Worm (Caenorhabditis elegans) whole organism, L1 larva: ENCODE measurements around the gene cyp-42A1.

Experiments
- C16A3.4 ChIP-seq: fragments of 150-350 bp; optimal IDR thresholded peaks from 2 replicates; lab custom pipeline; 2014; ENCODE audit warnings: missing biosample characterization, missing genetic modification characterization
- aly-2 ChIP-seq: fragments of 150-350 bp; optimal IDR thresholded peaks from 2 replicates; lab custom pipeline; 2014; ENCODE audit warnings: missing biosample characterization, missing genetic modification characterization
- blmp-1 ChIP-seq: fragments of 150-350 bp; optimal IDR thresholded peaks from 2 replicates; lab custom pipeline; 2014; ENCODE audit warnings: missing biosample characterization, missing genetic modification characterization
- ceh-63 ChIP-seq: fragments of 200-800 bp; sonication (Bioruptor generic); optimal IDR thresholded peaks from 2 replicates; lab custom pipeline; 2018; ENCODE audit warnings: mild to moderate bottlenecking, missing genetic modification characterization, missing compliant biosample characterization
- ceh-82 ChIP-seq, 3 experiments: fragments of 150-350 bp in 1 of 3; sonication (generic microtip) in 2 of 3; optimal IDR thresholded peaks; 2 replicates each; lab custom pipeline; 2014 to 2017; ENCODE audit warnings: missing biosample characterization in 3 of 3, missing genetic modification characterization in 3 of 3
- ceh-88 ChIP-seq: fragments of 200-800 bp; sonication (Bioruptor generic); IDR thresholded peaks from 2 replicates; pipeline ENCODE4 v1.3.6; 2022; ENCODE audit warnings: missing genetic modification characterization, missing compliant biosample characterization
- ceh-90 ChIP-seq: sonication (generic microtip); optimal IDR thresholded peaks from 2 replicates; lab custom pipeline; 2016; ENCODE audit warnings: missing genetic modification characterization, missing compliant biosample characterization
- ces-1 ChIP-seq: fragments of 150-350 bp; optimal IDR thresholded peaks from 2 replicates; lab custom pipeline; 2014; ENCODE audit warnings: missing biosample characterization, missing genetic modification reagents, missing genetic modification characterization
- efl-1 ChIP-seq, 4 experiments: fragments of 150-350 bp; optimal IDR thresholded peaks in 3 of 4; peaks in 1 of 4; 1 replicate in 1 of 4; 2 replicates in 3 of 4; lab custom pipeline; 2014; ENCODE audit warnings: missing biosample characterization in 2 of 4, missing genetic modification characterization in 2 of 4, missing genetic modification reagents in 2 of 4
- efl-3 ChIP-seq: fragments of 200-800 bp; sonication (Bioruptor generic); optimal IDR thresholded peaks from 2 replicates; lab custom pipeline; 2018; ENCODE audit warnings: mild to moderate bottlenecking, missing genetic modification characterization, missing compliant biosample characterization
- egl-13 ChIP-seq: sonication (generic microtip); optimal IDR thresholded peaks from 2 replicates; lab custom pipeline; 2016; ENCODE audit warnings: missing genotype, missing genetic modification reagents, missing genetic modification characterization, missing compliant biosample characterization
- egl-27 ChIP-seq, 2 experiments: fragments of 150-350 bp in 1 of 2; sonication (generic microtip); optimal IDR thresholded peaks; 3 replicates each; lab custom pipeline; 2017 to 2018; ENCODE audit warnings: missing biosample characterization in 2 of 2, missing genetic modification characterization in 2 of 2, missing genetic modification reagents in 2 of 2
- elt-2 ChIP-seq: sonication (generic microtip); optimal IDR thresholded peaks from 2 replicates; lab custom pipeline; 2016; ENCODE audit warnings: missing genetic modification characterization, mild to moderate bottlenecking, inconsistent platforms, missing compliant biosample characterization, missing genetic modification reagents
- fkh-10 ChIP-seq: sonication (generic microtip); optimal IDR thresholded peaks from 2 replicates; lab custom pipeline; 2017; ENCODE audit warnings: missing biosample characterization, missing genetic modification reagents, missing genetic modification characterization
- fkh-4 ChIP-seq: sonication (generic microtip); optimal IDR thresholded peaks from 2 replicates; lab custom pipeline; 2016; ENCODE audit warnings: missing compliant biosample characterization, missing genetic modification characterization, borderline replicate concordance
- fos-1 ChIP-seq: fragments of 150-350 bp; optimal IDR thresholded peaks from 2 replicates; lab custom pipeline; 2014; ENCODE audit warnings: missing biosample characterization, missing genetic modification characterization
- grh-1 ChIP-seq: fragments of 200-800 bp; sonication (Bioruptor generic); IDR thresholded peaks from 2 replicates; pipeline ENCODE4 v1.3.6; 2022; ENCODE audit warnings: missing genetic modification reagents, missing genetic modification characterization, missing compliant biosample characterization
- hlh-17 ChIP-seq: fragments of 200-800 bp; sonication (Bioruptor generic); optimal IDR thresholded peaks from 2 replicates; lab custom pipeline; 2018; ENCODE audit warnings: missing genetic modification characterization, mild to moderate bottlenecking, missing compliant biosample characterization, moderate library complexity, borderline replicate concordance
- hpl-2 ChIP-seq: fragments of 150-350 bp; optimal IDR thresholded peaks from 2 replicates; lab custom pipeline; 2014; ENCODE audit warnings: missing biosample characterization, missing genetic modification reagents, missing genetic modification characterization
- jun-1 ChIP-seq: fragments of 150-350 bp; optimal IDR thresholded peaks from 2 replicates; lab custom pipeline; 2014; ENCODE audit warnings: missing biosample characterization, missing genetic modification reagents, missing genetic modification characterization
- lin-13 ChIP-seq: fragments of 150-350 bp; optimal IDR thresholded peaks from 2 replicates; lab custom pipeline; 2014; ENCODE audit warnings: missing biosample characterization, missing genetic modification reagents, missing genetic modification characterization
- lin-14 ChIP-seq: fragments of 200-800 bp; sonication (Bioruptor generic); optimal IDR thresholded peaks from 2 replicates; lab custom pipeline; 2018; ENCODE audit warnings: mild to moderate bottlenecking, missing genetic modification characterization, moderate library complexity, missing compliant biosample characterization
- lin-15B ChIP-seq: fragments of 150-350 bp; sonication (generic microtip); optimal IDR thresholded peaks from 3 replicates; lab custom pipeline; 2014; ENCODE audit warnings: missing biosample characterization, missing genetic modification characterization
- lin-35 ChIP-seq, 2 experiments: fragments of 150-350 bp; optimal IDR thresholded peaks; 2 replicates each; lab custom pipeline; 2014; ENCODE audit warnings: missing biosample characterization in 2 of 2, missing genetic modification characterization in 2 of 2, missing genetic modification reagents in 2 of 2
- mab-9 ChIP-seq: fragments of 200-800 bp; sonication (Bioruptor generic); IDR thresholded peaks from 2 replicates; pipeline ENCODE4 v1.3.6; 2022; ENCODE audit warnings: missing genetic modification reagents, missing genetic modification characterization, missing compliant biosample characterization
- mdl-1 ChIP-seq, 2 experiments: fragments of 150-350 bp; optimal IDR thresholded peaks; 2 replicates each; lab custom pipeline; 2014 to 2017; ENCODE audit warnings: missing biosample characterization in 2 of 2, missing genetic modification characterization in 2 of 2, inconsistent platforms in 1 of 2
- mef-2 ChIP-seq: fragments of 150-350 bp; optimal IDR thresholded peaks from 2 replicates; lab custom pipeline; 2014; ENCODE audit warnings: missing biosample characterization, missing genetic modification characterization
- mep-1 ChIP-seq: fragments of 150-350 bp; optimal IDR thresholded peaks from 2 replicates; lab custom pipeline; 2014; ENCODE audit warnings: missing biosample characterization, missing genetic modification characterization
- nhr-11 ChIP-seq: fragments of 150-350 bp; optimal IDR thresholded peaks from 2 replicates; lab custom pipeline; 2014; ENCODE audit warnings: missing biosample characterization, missing genetic modification characterization
- nhr-12 ChIP-seq: sonication (generic microtip); optimal IDR thresholded peaks from 2 replicates; lab custom pipeline; 2017; ENCODE audit warnings: missing biosample characterization, missing genetic modification characterization
- nhr-28 ChIP-seq: fragments of 150-350 bp; optimal IDR thresholded peaks from 2 replicates; lab custom pipeline; 2014; ENCODE audit warnings: missing biosample characterization, missing genetic modification characterization
- nhr-76 ChIP-seq: sonication (generic microtip); optimal IDR thresholded peaks from 2 replicates; lab custom pipeline; 2017; ENCODE audit warnings: missing biosample characterization, missing genetic modification characterization
- nhr-77 ChIP-seq: fragments of 150-350 bp; optimal IDR thresholded peaks from 2 replicates; lab custom pipeline; 2014; ENCODE audit warnings: missing biosample characterization, missing genetic modification characterization
- nhr-85 ChIP-seq: sonication (generic microtip); peaks from one replicate; lab custom pipeline; 2016; ENCODE audit warnings: missing genetic modification characterization, inconsistent platforms, missing compliant biosample characterization
- nhr-90 ChIP-seq: sonication (generic microtip); optimal IDR thresholded peaks from 2 replicates; lab custom pipeline; 2016; ENCODE audit warnings: mild to moderate bottlenecking, missing genetic modification characterization, missing compliant biosample characterization; ENCODE audit not compliant: poor library complexity
- pag-3 ChIP-seq: sonication (generic microtip); optimal IDR thresholded peaks from 2 replicates; lab custom pipeline; 2017; ENCODE audit warnings: missing genetic modification characterization, mild to moderate bottlenecking, missing compliant biosample characterization, antibody characterized with exemption, borderline replicate concordance; ENCODE audit not compliant: insufficient read depth
- pqm-1 ChIP-seq: sonication (generic microtip); optimal IDR thresholded peaks from 3 replicates; lab custom pipeline; 2017; ENCODE audit warnings: missing biosample characterization, missing genetic modification characterization
- rnt-1 ChIP-seq: sonication (generic microtip); optimal IDR thresholded peaks from 2 replicates; lab custom pipeline; 2016; ENCODE audit warnings: mild to moderate bottlenecking, missing genetic modification characterization, moderate library complexity, missing compliant biosample characterization
- skn-1 ChIP-seq: fragments of 150-350 bp; optimal IDR thresholded peaks from 2 replicates; lab custom pipeline; 2014; ENCODE audit warnings: missing biosample characterization, missing genetic modification characterization
- snpc-4 ChIP-seq: fragments of 150-350 bp; optimal IDR thresholded peaks from 2 replicates; lab custom pipeline; 2014; ENCODE audit warnings: missing biosample characterization, missing genetic modification characterization
- snu-23 ChIP-seq: sonication (generic microtip); optimal IDR thresholded peaks from 2 replicates; lab custom pipeline; 2016; ENCODE audit warnings: missing genetic modification characterization, missing compliant biosample characterization
- sox-4 ChIP-seq: sonication (generic microtip); optimal IDR thresholded peaks from 2 replicates; lab custom pipeline; 2016; ENCODE audit warnings: missing genetic modification characterization, missing compliant biosample characterization
- sup-37 ChIP-seq: fragments of 200-800 bp; sonication (Bioruptor generic); optimal IDR thresholded peaks from 2 replicates; lab custom pipeline; 2018; ENCODE audit warnings: mild to moderate bottlenecking, missing genetic modification characterization, missing compliant biosample characterization
- tlp-1 ChIP-seq: fragments of 150-350 bp; optimal IDR thresholded peaks from 2 replicates; lab custom pipeline; 2014; ENCODE audit warnings: missing biosample characterization, missing genetic modification characterization
- unc-30 ChIP-seq: sonication (generic microtip); optimal IDR thresholded peaks from 2 replicates; lab custom pipeline; 2017; ENCODE audit warnings: missing biosample characterization, missing genetic modification characterization
- unc-62 ChIP-seq: fragments of 150-350 bp; optimal IDR thresholded peaks from 2 replicates; lab custom pipeline; 2014; ENCODE audit warnings: missing biosample characterization, missing genetic modification reagents, missing genetic modification characterization
- unc-86 ChIP-seq: sonication (generic microtip); optimal IDR thresholded peaks from 2 replicates; lab custom pipeline; 2016; ENCODE audit warnings: missing genetic modification characterization, missing compliant biosample characterization
- zag-1 ChIP-seq: fragments of 150-350 bp; optimal IDR thresholded peaks from 2 replicates; lab custom pipeline; 2014; ENCODE audit warnings: missing biosample characterization, missing genetic modification characterization
- zip-4 ChIP-seq: fragments of 200-800 bp; sonication (Bioruptor generic); optimal IDR thresholded peaks from 2 replicates; lab custom pipeline; 2018; ENCODE audit warnings: mild to moderate bottlenecking, missing genetic modification characterization, moderate library complexity, missing compliant biosample characterization
- ztf-11 ChIP-seq, 2 experiments: sonication (generic microtip); optimal IDR thresholded peaks; 2 replicates each; lab custom pipeline; 2016 to 2017; ENCODE audit warnings: missing genetic modification characterization in 2 of 2, missing biosample characterization in 1 of 2, missing compliant biosample characterization in 1 of 2
- ztf-4 ChIP-seq: fragments of 150-350 bp; optimal IDR thresholded peaks from 2 replicates; lab custom pipeline; 2014; ENCODE audit warnings: missing biosample characterization, missing genetic modification characterization

The cyp-42A1 gene

ce11 chrV:18911736-18912135 lies at the start of gene cyp-42A1:
cyp-42A1 (plus strand) TSS chrV:18912036.
- TF ChIP-seq fkh-4 (tag; lab: Kevin White, UChicago) = no peak
- no peak for TF ChIP-seq ceh-63 (GFP tag; lab: Kevin White, UChicago)

ce11 chrV:18868517-18868916 lies 43.3 kb upstream of the cyp-42A1 start:
- no peak for TF ChIP-seq nhr-90
- TF ChIP-seq jun-1 (tag; lab: Kevin White, UChicago) = no peak
- no peak for TF ChIP-seq fkh-10
- TF ChIP-seq tlp-1 (tag; lab: Kevin White, UChicago) = no peak
- no peak for TF ChIP-seq nhr-12 (tag; lab: Kevin White, UChicago)
- no peak for TF ChIP-seq hpl-2 (GFP tag; lab: Kevin White, UChicago)
- TF ChIP-seq ceh-82 (tag; optimal IDR thresholded peaks at IDR 0.05; lab: Kevin White, UChicago) = peak in 1 of 3 experiments; percentile 2
- TF ChIP-seq pag-3 (tag; lab: Kevin White, UChicago) = no peak
- TF ChIP-seq C16A3.4 = no peak
- no peak for TF ChIP-seq fos-1 (tag; lab: Kevin White, UChicago)
- no peak for TF ChIP-seq snpc-4
- no peak for TF ChIP-seq zag-1 (tag; lab: Kevin White, UChicago)
- no peak for TF ChIP-seq unc-86 (tag; lab: Kevin White, UChicago)
- no peak for TF ChIP-seq nhr-11 (tag; lab: Kevin White, UChicago)
- no peak for TF ChIP-seq nhr-76
- TF ChIP-seq mdl-1 (tag; optimal IDR thresholded peaks at IDR 0.05; lab: Kevin White, UChicago) = peak in 1 of 2 experiments; percentile 41
- TF ChIP-seq egl-27 (tag; optimal IDR thresholded peaks at IDR 0.05; lab: Kevin White, UChicago) = no peak
- TF ChIP-seq aly-2 (tag; lab: Kevin White, UChicago) = no peak
- no peak for TF ChIP-seq grh-1 (GFP tag; lab: Robert Waterston, UW)
- TF ChIP-seq ztf-4 (tag; lab: Kevin White, UChicago) = no peak
- no peak for TF ChIP-seq unc-62
- TF ChIP-seq ztf-11 (tag; optimal IDR thresholded peaks at IDR 0.05; lab: Kevin White, UChicago) = no peak
- no peak for TF ChIP-seq nhr-28
- no peak for TF ChIP-seq egl-13 (tag; lab: Kevin White, UChicago)
- no peak for TF ChIP-seq elt-2 (tag; lab: Kevin White, UChicago)
- no peak for TF ChIP-seq fkh-4 (tag; lab: Kevin White, UChicago)
- TF ChIP-seq snu-23 (GFP tag; lab: Kevin White, UChicago) = peak; percentile 49
- TF ChIP-seq mab-9 (GFP tag; lab: Robert Waterston, UW) = no peak
- TF ChIP-seq blmp-1 (tag; lab: Kevin White, UChicago) = peak; percentile 61
- no peak for TF ChIP-seq rnt-1 (tag; lab: Kevin White, UChicago)
- peak; percentile 71 for TF ChIP-seq mep-1 (tag; lab: Kevin White, UChicago)
- TF ChIP-seq efl-3 (GFP tag; lab: Kevin White, UChicago) = no peak
- TF ChIP-seq lin-13 = no peak
- no peak for TF ChIP-seq ceh-88 (GFP tag; lab: Robert Waterston, UW)
- TF ChIP-seq ceh-90 (tag; lab: Kevin White, UChicago) = no peak
- no peak for TF ChIP-seq pqm-1 (tag; lab: Kevin White, UChicago)
- no peak for TF ChIP-seq sup-37 (GFP tag; lab: Kevin White, UChicago)
- TF ChIP-seq lin-14 (GFP tag; lab: Kevin White, UChicago) = peak; percentile 79
- TF ChIP-seq sox-4 = no peak
- peak; percentile 39 for TF ChIP-seq skn-1 (tag; lab: Kevin White, UChicago)
- TF ChIP-seq ces-1 (GFP tag; lab: Kevin White, UChicago) = no peak
- TF ChIP-seq zip-4 (GFP tag; lab: Kevin White, UChicago) = no peak
- no peak for TF ChIP-seq mef-2 (tag; lab: Kevin White, UChicago)
- no peak for TF ChIP-seq hlh-17 (GFP tag; lab: Kevin White, UChicago)
- peak; percentile 36 to 40 for TF ChIP-seq efl-1 (optimal IDR thresholded peaks at IDR 0.05; lab: Kevin White, UChicago)
- TF ChIP-seq efl-1 (GFP tag; optimal IDR thresholded peaks at IDR 0.05 in 1 of 2; lab: Kevin White, UChicago) = peak in 1 of 2 experiments; percentile 7
- no peak for TF ChIP-seq lin-15B
- TF ChIP-seq lin-35 (GFP tag; optimal IDR thresholded peaks at IDR 0.05; lab: Kevin White, UChicago) = peak; percentile 27 to 37
- TF ChIP-seq nhr-77 (tag; lab: Kevin White, UChicago) = no peak
- no peak for TF ChIP-seq ceh-63 (GFP tag; lab: Kevin White, UChicago)
- no peak for TF ChIP-seq nhr-85 (tag; lab: Kevin White, UChicago)
- no peak for TF ChIP-seq unc-30 (tag; lab: Kevin White, UChicago)
